Fruit fly (Drosophila melanogaster): Measurements from ENCODE around the gene CG2258.

dm6 chrX:8122834-8123233 lies 20.9 kb upstream of the CG2258 start:
- TF ChIP-seq cnc (optimal IDR thresholded peaks at IDR 0.05) (no peak), CG5204 (GFP tag; optimal IDR thresholded peaks at IDR 0.05) (no peak), CG33017 (tag; optimal IDR thresholded peaks at IDR 0.05) (no peak)
